Worm (Caenorhabditis elegans): ENCODE data around the gene srt-70.

DNA sequence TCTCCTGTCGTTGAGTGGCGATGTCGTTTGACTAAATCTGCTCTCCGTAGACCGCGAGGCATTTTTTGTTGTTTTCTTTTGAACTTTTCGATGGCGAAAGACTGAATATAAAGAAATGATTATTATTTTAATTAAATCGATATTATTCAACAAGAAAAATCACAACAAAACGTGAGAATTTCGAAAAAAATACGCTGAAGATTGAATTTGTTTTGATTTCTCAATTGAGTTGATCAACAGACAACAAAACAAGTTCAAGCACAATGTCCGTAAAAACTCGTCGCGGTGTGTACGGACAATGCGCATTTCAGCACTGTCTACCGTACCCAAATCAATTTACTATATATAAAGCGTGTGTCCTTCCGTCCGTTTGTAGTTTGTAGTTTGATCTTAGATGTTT is 18.7 kb upstream of the srt-70 start, which contains the start of gene B0238.9:
- no peak for TF ChIP-seq nfya-1 (tag; optimal IDR thresholded peaks at IDR 0.05)
- no peak for TF ChIP-seq ahr-1 (tag; optimal IDR thresholded peaks at IDR 0.05)
- no peak for TF ChIP-seq sdc-2 (tag; optimal IDR thresholded peaks at IDR 0.05)
- no peak for TF ChIP-seq unc-42 (tag; optimal IDR thresholded peaks at IDR 0.05)
- no peak for TF ChIP-seq pqm-1 (tag; optimal IDR thresholded peaks at IDR 0.05)
- no peak for TF ChIP-seq ceh-22 (tag; optimal IDR thresholded peaks at IDR 0.05)

All from whole organism, late embryonic.